Fruit fly (Drosophila melanogaster) whole organism, prepupa: ENCODE measurements around the gene Ilp1.

Experiments
- Blimp-1 ChIP-seq: fragments of 200-800 bp; sonication (Bioruptor generic); optimal IDR thresholded peaks from 3 replicates; lab custom pipeline; 2017; ENCODE audit warnings: missing biosample characterization, missing genetic modification characterization, mild to moderate bottlenecking, moderate library complexity, missing genetic modification reagents
- CG10669 ChIP-seq: fragments of 200-800 bp; sonication (Bioruptor generic); optimal IDR thresholded peaks from 3 replicates; lab custom pipeline; 2018; ENCODE audit warnings: missing biosample characterization, mild to moderate bottlenecking, missing genetic modification characterization, moderate library complexity
- CG11902 ChIP-seq: fragments of 200-800 bp; sonication (Bioruptor generic); optimal IDR thresholded peaks from 3 replicates; lab custom pipeline; 2016; ENCODE audit warnings: missing biosample characterization, missing genetic modification characterization
- CG15336 ChIP-seq: fragments of 200-800 bp; sonication (Bioruptor generic); IDR thresholded peaks from 2 replicates; pipeline ENCODE4 v1.3.6; 2022; ENCODE audit warnings: missing biosample characterization, missing genetic modification characterization
- CG1621 ChIP-seq: fragments of 200-800 bp; sonication (Bioruptor generic); optimal IDR thresholded peaks from 3 replicates; lab custom pipeline; 2018; ENCODE audit warnings: missing biosample characterization, mild to moderate bottlenecking, missing genetic modification characterization
- CG3032 ChIP-seq: fragments of 200-800 bp; optimal IDR thresholded peaks from 2 replicates; lab custom pipeline; 2019; ENCODE audit warnings: missing biosample characterization, mild to moderate bottlenecking, missing genetic modification characterization, moderate library complexity
- CG31627 ChIP-seq: fragments of 200-800 bp; sonication (Bioruptor generic); optimal IDR thresholded peaks from 3 replicates; lab custom pipeline; 2016; ENCODE audit warnings: missing biosample characterization, missing genetic modification characterization
- CG3919 ChIP-seq: fragments of 200-800 bp; sonication (Bioruptor generic); optimal IDR thresholded peaks from 3 replicates; lab custom pipeline; 2016; ENCODE audit warnings: missing biosample characterization, missing genetic modification characterization
- CG4318 ChIP-seq: fragments of 200-800 bp; sonication (Bioruptor generic); optimal IDR thresholded peaks from 3 replicates; lab custom pipeline; 2017; ENCODE audit warnings: missing biosample characterization, mild to moderate bottlenecking, missing genetic modification characterization
- CG6163 ChIP-seq: fragments of 200-800 bp; sonication (Bioruptor generic); IDR thresholded peaks from 3 replicates; pipeline ENCODE4 v1.3.6; 2022; ENCODE audit warnings: missing biosample characterization, missing genetic modification characterization
- CG7368 ChIP-seq: fragments of 200-800 bp; sonication (Bioruptor generic); optimal IDR thresholded peaks from 3 replicates; lab custom pipeline; 2016; ENCODE audit warnings: missing biosample characterization, missing genetic modification characterization
- CG8119 ChIP-seq: fragments of 200-800 bp; sonication (Bioruptor generic); IDR thresholded peaks from 3 replicates; pipeline ENCODE4 v1.3.6; 2022; ENCODE audit warnings: missing biosample characterization, missing genetic modification characterization
- CG8319 ChIP-seq: fragments of 200-800 bp; sonication (Bioruptor generic); optimal IDR thresholded peaks from 3 replicates; lab custom pipeline; 2016; ENCODE audit warnings: missing biosample characterization, missing genetic modification characterization
- CG8632 ChIP-seq: fragments of 200-800 bp; sonication (Bioruptor generic); optimal IDR thresholded peaks from 3 replicates; lab custom pipeline; 2016; ENCODE audit warnings: missing biosample characterization, missing genetic modification characterization
- Eip75B ChIP-seq: fragments of 200-800 bp; sonication (Bioruptor generic); optimal IDR thresholded peaks from 3 replicates; lab custom pipeline; 2016; ENCODE audit warnings: missing biosample characterization, missing genetic modification characterization
- Eip78C ChIP-seq: fragments of 200-800 bp; sonication (Bioruptor generic); peaks from one replicate; lab custom pipeline; 2016; ENCODE audit warnings: missing biosample characterization, missing genetic modification characterization
- Ets96B ChIP-seq: fragments of 200-800 bp; optimal IDR thresholded peaks from 2 replicates; lab custom pipeline; 2019; ENCODE audit warnings: missing biosample characterization, mild to moderate bottlenecking, missing genetic modification characterization, moderate library complexity
- Hr38 ChIP-seq: sonication (Bioruptor generic); optimal IDR thresholded peaks from 2 replicates; lab custom pipeline; 2016; ENCODE audit warnings: missing biosample characterization, missing genetic modification characterization
- Hr4 ChIP-seq: fragments of 200-800 bp; sonication (Bioruptor generic); optimal IDR thresholded peaks from 3 replicates; lab custom pipeline; 2016; ENCODE audit warnings: missing biosample characterization, missing genetic modification characterization
- Lpt ChIP-seq: fragments of 200-800 bp; sonication (Bioruptor generic); optimal IDR thresholded peaks from 3 replicates; lab custom pipeline; 2016; ENCODE audit warnings: missing biosample characterization, missing genetic modification characterization
- Met ChIP-seq: fragments of 200-800 bp; sonication (Bioruptor generic); optimal IDR thresholded peaks from 3 replicates; lab custom pipeline; 2016; ENCODE audit warnings: missing biosample characterization, missing genetic modification characterization
- Sox102F ChIP-seq: fragments of 200-800 bp; sonication (Bioruptor generic); optimal IDR thresholded peaks from 2 replicates; lab custom pipeline; 2016; ENCODE audit warnings: missing biosample characterization, mild to moderate bottlenecking, missing genetic modification characterization
- achi ChIP-seq: fragments of 200-800 bp; sonication (Bioruptor generic); optimal IDR thresholded peaks from 3 replicates; lab custom pipeline; 2016; ENCODE audit warnings: missing biosample characterization, missing genetic modification characterization
- dac ChIP-seq: fragments of 200-800 bp; sonication (Bioruptor generic); optimal IDR thresholded peaks from 2 replicates; lab custom pipeline; 2017; ENCODE audit warnings: missing biosample characterization, mild to moderate bottlenecking, missing genetic modification characterization
- eg ChIP-seq: fragments of 200-800 bp; sonication (Bioruptor generic); IDR thresholded peaks from 3 replicates; pipeline ENCODE4 v1.3.6; 2022; ENCODE audit warnings: missing biosample characterization, missing genetic modification characterization
- fd59A ChIP-seq: fragments of 200-800 bp; sonication (Bioruptor generic); optimal IDR thresholded peaks from 2 replicates; lab custom pipeline; 2017; ENCODE audit warnings: missing biosample characterization, mild to moderate bottlenecking, missing genetic modification characterization, missing genetic modification reagents
- fkh ChIP-seq: fragments of 200-800 bp; sonication (Bioruptor generic); optimal IDR thresholded peaks from 3 replicates; lab custom pipeline; 2017; ENCODE audit warnings: missing biosample characterization, mild to moderate bottlenecking, missing genetic modification characterization, moderate library complexity
- net ChIP-seq: fragments of 200-800 bp; sonication (Bioruptor generic); optimal IDR thresholded peaks from 3 replicates; lab custom pipeline; 2016; ENCODE audit warnings: missing biosample characterization, missing genetic modification characterization
- pdm3 ChIP-seq: fragments of 200-800 bp; sonication (Bioruptor generic); optimal IDR thresholded peaks from 3 replicates; lab custom pipeline; 2016; ENCODE audit warnings: missing biosample characterization, missing genetic modification characterization
- salr ChIP-seq, 2 experiments: fragments of 200-800 bp; sonication (Bioruptor generic); optimal IDR thresholded peaks; 3 replicates each; lab custom pipeline; 2016 to 2018; ENCODE audit warnings: missing biosample characterization in 2 of 2, missing genetic modification characterization in 2 of 2, mild to moderate bottlenecking in 1 of 2
- spab ChIP-seq: fragments of 200-800 bp; sonication (Bioruptor generic); optimal IDR thresholded peaks from 2 replicates; lab custom pipeline; 2017; ENCODE audit warnings: missing biosample characterization, mild to moderate bottlenecking, missing genetic modification characterization, missing genetic modification reagents
- topi ChIP-seq: fragments of 200-800 bp; sonication (Bioruptor generic); optimal IDR thresholded peaks from 3 replicates; lab custom pipeline; 2016; ENCODE audit warnings: missing biosample characterization, missing genetic modification characterization

Gene Ilp1

dm6 chr3L:9815705-9816104 is 17.5 kb downstream of the Ilp1 start:
- peak; percentile 21; the same call in 1 of the 2 replicates for TF ChIP-seq CG15336
- TF ChIP-seq Eip78C (GFP tag; lab: Kevin White, UChicago) = no peak
- peak; percentile 51; the same call in 1 of the 3 replicates for TF ChIP-seq eg (GFP tag; lab: Robert Waterston, UW)
- TF ChIP-seq CG8119 (GFP tag; lab: Robert Waterston, UW) = peak; percentile 26; the same call in 1 of the 3 replicates
- no peak for TF ChIP-seq Hr4 (GFP tag; lab: Kevin White, UChicago)
- TF ChIP-seq CG6163 (GFP tag; lab: Robert Waterston, UW) = 0 out of 3 replicates have a peak, but pooled peaks have one; percentile 31

dm6 chr3L:9820248-9820647 is 22.0 kb downstream of the Ilp1 start:
- TF ChIP-seq CG3919 (GFP tag; lab: Kevin White, UChicago) (no peak), Eip78C (GFP tag; lab: Kevin White, UChicago) (no peak), CG10669 (no peak), spab (GFP tag; lab: Kevin White, UChicago) (no peak), salr (GFP tag; optimal IDR thresholded peaks at IDR 0.05; lab: Kevin White, UChicago) (no peak), fd59A (GFP tag; lab: Kevin White, UChicago) (no peak), achi (GFP tag; lab: Kevin White, UChicago) (no peak), Eip75B (no peak), CG1621 (tag; lab: Kevin White, UChicago) (no peak), Hr38 (GFP tag; lab: Kevin White, UChicago) (no peak), pdm3 (GFP tag; lab: Kevin White, UChicago) (no peak), Blimp-1 (GFP tag; lab: Kevin White, UChicago) (no peak), Ets96B (no peak), net (no peak), CG11902 (GFP tag; lab: Kevin White, UChicago) (no peak), Sox102F (GFP tag; lab: Kevin White, UChicago) (no peak)

DNA sequence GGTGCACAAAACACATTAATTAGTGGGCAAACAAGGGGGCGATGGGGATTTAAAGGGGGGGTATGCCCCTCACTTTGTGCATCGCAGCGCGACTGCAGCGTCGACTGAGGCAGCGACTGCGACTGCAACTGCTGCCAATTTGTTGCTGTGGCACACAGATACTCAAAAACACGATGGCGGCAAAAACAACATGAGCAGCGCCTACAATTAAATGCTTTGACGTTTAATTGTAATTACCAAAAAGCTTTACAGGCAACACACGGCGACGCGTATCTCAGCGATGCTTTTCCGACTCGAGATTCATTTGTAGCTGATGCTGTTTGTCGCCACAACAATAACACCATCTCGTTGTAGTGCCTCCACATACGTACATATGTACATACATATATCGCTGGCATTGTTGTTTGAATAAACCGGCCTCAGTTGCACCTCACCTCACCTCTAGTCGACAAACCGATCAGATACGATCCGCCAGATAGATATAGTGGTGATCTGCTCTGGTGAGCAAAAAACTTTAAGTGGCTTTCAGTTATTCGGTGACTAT is 23.0 kb downstream of the Ilp1 start:
- TF ChIP-seq CG15336 = peak; percentile 35; the same call in 1 of the 2 replicates
- TF ChIP-seq CG8319 (GFP tag; lab: Kevin White, UChicago) = no peak
- TF ChIP-seq CG3919 (GFP tag; lab: Kevin White, UChicago) = no peak
- TF ChIP-seq CG6163 (GFP tag; lab: Robert Waterston, UW) = 0 out of 3 replicates have a peak, but pooled peaks have one; percentile 23
- TF ChIP-seq achi (GFP tag; lab: Kevin White, UChicago) = no peak
- no peak for TF ChIP-seq Eip78C (GFP tag; lab: Kevin White, UChicago)

- no peak for TF ChIP-seq fkh
Measured at dm6 chr3L:9823797-9824196, 25.6 kb downstream of the Ilp1 start, which contains the start of gene Ilp5. Gene Ilp5 (minus strand): TSS chr3L:9823897.

DNA sequence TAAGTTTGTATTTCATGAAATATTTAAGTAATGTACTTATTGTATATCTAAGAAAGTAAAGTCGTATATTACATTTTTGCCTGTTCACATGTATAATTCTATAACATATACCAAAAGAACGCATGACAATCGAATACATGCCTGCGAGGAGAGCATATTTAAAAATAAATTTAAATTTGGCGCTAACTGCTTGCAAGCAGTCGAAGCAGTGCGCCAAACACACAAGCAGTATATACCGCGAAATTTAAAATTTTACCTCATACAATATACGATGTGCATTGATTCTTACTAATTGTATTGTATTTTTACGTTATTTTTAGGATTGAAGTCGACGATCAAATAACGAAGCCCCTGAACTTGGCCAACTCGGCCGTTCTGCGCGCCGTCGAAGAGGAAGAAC is 26.0 kb downstream of the Ilp1 start:
- TF ChIP-seq CG8632 (GFP tag; lab: Kevin White, UChicago) (no peak), dac (GFP tag; lab: Kevin White, UChicago) (no peak), CG11902 (GFP tag; lab: Kevin White, UChicago) (no peak), CG4318 (GFP tag; lab: Kevin White, UChicago) (no peak), Lpt (GFP tag; lab: Kevin White, UChicago) (no peak), CG7368 (GFP tag; lab: Kevin White, UChicago) (no peak), CG3032 (tag; lab: Kevin White, UChicago) (no peak), topi (GFP tag; lab: Kevin White, UChicago) (no peak), CG10669 (no peak), Met (GFP tag; lab: Kevin White, UChicago) (no peak), CG8319 (GFP tag; lab: Kevin White, UChicago) (no peak), eg (GFP tag; lab: Robert Waterston, UW) (no peak), Ets96B (no peak), CG15336 (no peak), CG31627 (GFP tag; lab: Kevin White, UChicago) (no peak)
